Worm (Caenorhabditis elegans) whole organism, young adult: ENCODE data around the gene eng-1.

Source experiments
- F23B12.7 ChIP-seq: sonication (generic microtip); optimal IDR thresholded peaks from 2 replicates; lab custom pipeline; 2017; ENCODE audit warnings: missing genetic modification characterization, mild to moderate bottlenecking, missing compliant biosample characterization, antibody characterized with exemption, moderate library complexity; ENCODE audit not compliant: insufficient read depth
- Y79H2A.3 ChIP-seq: fragments of 200-800 bp; sonication (Bioruptor generic); conservative IDR thresholded peaks from 2 replicates; pipeline ENCODE4 v1.3.6; 2022; ENCODE audit warnings: missing genetic modification reagents, missing genetic modification characterization, missing compliant biosample characterization
- akir-1 ChIP-seq: fragments of 200-800 bp; sonication (Bioruptor generic); optimal IDR thresholded peaks from 2 replicates; lab custom pipeline; 2018; ENCODE audit warnings: mild to moderate bottlenecking, missing genetic modification characterization, moderate library complexity, missing compliant biosample characterization
- ama-1 ChIP-seq, 3 experiments: fragments of 150-350 bp in 1 of 3; sonication (generic microtip) in 2 of 3; optimal IDR thresholded peaks; 2 replicates each; lab custom pipeline; 2014 to 2018; ENCODE audit warnings: missing biosample characterization in 2 of 3, missing genetic modification characterization in 2 of 3, missing genetic modification reagents in 2 of 3
- die-1 ChIP-seq: sonication (generic microtip); optimal IDR thresholded peaks from 2 replicates; lab custom pipeline; 2016; ENCODE audit warnings: missing genotype, mild to moderate bottlenecking, missing genetic modification characterization, missing compliant biosample characterization
- hrde-1 ChIP-seq: sonication (generic microtip); optimal IDR thresholded peaks from 2 replicates; lab custom pipeline; 2016; ENCODE audit warnings: missing genetic modification characterization, mild to moderate bottlenecking, missing compliant biosample characterization, moderate library complexity, missing genotype, missing genetic modification reagents, borderline replicate concordance
- madf-6 ChIP-seq: fragments of 200-800 bp; sonication (Bioruptor generic); IDR thresholded peaks from 2 replicates; pipeline ENCODE4 v1.3.6; 2022; ENCODE audit warnings: missing genetic modification reagents, missing genetic modification characterization, missing compliant biosample characterization
- pha-4 ChIP-seq: fragments of 150-350 bp; sonication (generic microtip); optimal IDR thresholded peaks from 2 replicates; lab custom pipeline; 2014; ENCODE audit warnings: missing biosample characterization, missing genetic modification reagents, missing genetic modification characterization
- sptf-2 ChIP-seq: fragments of 200-800 bp; sonication (Bioruptor generic); optimal IDR thresholded peaks from 2 replicates; lab custom pipeline; 2018; ENCODE audit warnings: mild to moderate bottlenecking, missing genetic modification characterization, missing compliant biosample characterization

DNA sequence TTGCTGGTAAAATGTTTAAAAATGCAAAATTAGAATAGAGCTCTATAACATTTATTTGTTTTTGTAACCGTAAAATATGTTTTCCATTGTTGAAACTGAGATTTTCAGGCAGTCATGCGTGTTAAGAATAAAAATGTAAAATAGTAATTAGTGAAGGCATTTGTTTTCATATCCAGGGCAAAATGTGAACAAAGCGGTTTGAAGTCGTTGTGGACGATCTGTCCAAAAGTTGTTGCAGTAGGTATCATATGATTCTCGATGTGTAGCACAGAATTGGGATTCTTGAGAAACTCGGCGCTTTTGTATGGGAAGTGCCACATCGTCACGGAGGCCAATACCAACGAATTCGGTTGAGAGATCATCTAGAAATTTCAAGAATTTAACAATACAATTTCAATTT lies 14.0 kb upstream of the eng-1 start:
- peak; percentile 57; the same call in 1 of the 2 replicates for TF ChIP-seq madf-6 (GFP tag; lab: Robert Waterston, UW)
- peak; percentile 30 for TF ChIP-seq hrde-1 (tag; lab: Kevin White, UChicago)
- no peak for TF ChIP-seq F23B12.7 (tag; lab: Kevin White, UChicago)
- no peak for TF ChIP-seq die-1 (tag; lab: Kevin White, UChicago)
- TF ChIP-seq ama-1 (optimal IDR thresholded peaks at IDR 0.05; lab: Kevin White, UChicago) = no peak
- TF ChIP-seq ama-1 (GFP tag; optimal IDR thresholded peaks at IDR 0.05; lab: Kevin White, UChicago) = no peak
- no peak for TF ChIP-seq Y79H2A.3 (GFP tag; lab: Robert Waterston, UW)
- no peak for TF ChIP-seq akir-1 (GFP tag; lab: Kevin White, UChicago)
- TF ChIP-seq sptf-2 (GFP tag; lab: Kevin White, UChicago) = no peak
- no peak for TF ChIP-seq pha-4 (tag; lab: Kevin White, UChicago)
